Fruit fly (Drosophila melanogaster): ENCODE results near the gene CarT.

Gene CarT

DNA sequence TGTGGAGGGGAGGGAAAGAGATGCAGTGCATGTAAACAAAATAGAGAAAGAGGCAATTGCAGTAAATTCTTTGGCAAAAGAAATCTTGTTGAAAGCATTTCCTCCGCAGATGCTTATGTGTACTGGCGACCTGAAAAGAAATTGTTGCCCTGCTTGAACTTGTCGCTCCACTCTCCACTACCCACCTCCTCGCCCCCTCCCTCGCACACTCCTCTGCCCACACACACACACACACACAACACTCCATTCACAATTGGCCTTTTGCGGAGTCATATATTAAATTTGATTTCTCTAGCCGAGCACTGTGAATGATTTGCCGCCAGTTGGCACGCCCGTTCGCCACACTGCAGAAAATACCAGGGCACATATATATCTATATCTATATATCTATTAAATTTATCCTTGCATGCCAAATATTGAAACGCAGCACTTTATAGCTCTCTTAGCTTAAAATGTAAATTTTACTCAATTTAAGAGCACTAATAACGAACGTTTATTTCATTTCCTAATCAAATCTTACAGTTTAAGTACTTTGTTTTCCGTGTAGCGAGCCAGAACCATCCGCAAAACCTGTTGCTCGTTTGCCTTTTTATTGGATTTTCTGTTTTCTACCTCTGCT, 28.9 kb upstream of the CarT start (continued):
- peak; percentile 66 for TF ChIP-seq CG9727 (GFP tag; optimal IDR thresholded peaks at IDR 0.05)
- TF ChIP-seq CG42726 (GFP tag; IDR thresholded peaks at IDR 0.05; ENCODE audit: partially characterized antibody) = no peak
- no peak for TF ChIP-seq Elba2 (GFP tag; optimal IDR thresholded peaks at IDR 0.05)
- TF ChIP-seq wor (GFP tag; IDR thresholded peaks at IDR 0.05) = no peak
- no peak for TF ChIP-seq cad (GFP tag; optimal IDR thresholded peaks at IDR 0.05)
- peak; percentile 64 for TF ChIP-seq CG12659 (GFP tag; optimal IDR thresholded peaks at IDR 0.05)
- TF ChIP-seq CG10321 (GFP tag; IDR thresholded peaks at IDR 0.05) = no peak
- TF ChIP-seq H2.0 (GFP tag; IDR thresholded peaks at IDR 0.05) = peak; percentile 29; the same call in 1 of the 2 replicates
- TF ChIP-seq Kr (GFP tag; optimal IDR thresholded peaks at IDR 0.05) = no peak
- TF ChIP-seq hbn (GFP tag; IDR thresholded peaks at IDR 0.05; ENCODE audit: partially characterized antibody) = no peak
- peak; percentile 19 for TF ChIP-seq CG7987 (GFP tag; optimal IDR thresholded peaks at IDR 0.05)
- no peak for TF ChIP-seq kni (GFP tag; optimal IDR thresholded peaks at IDR 0.05)
- peak; percentile 56 for TF ChIP-seq Mad (GFP tag; optimal IDR thresholded peaks at IDR 0.05)
- no peak for TF ChIP-seq gsb-n (tag; optimal IDR thresholded peaks at IDR 0.05)
- TF ChIP-seq amos (GFP tag; IDR thresholded peaks at IDR 0.05; ENCODE audit: partially characterized antibody) = no peak
- TF ChIP-seq CHES-1-like (GFP tag; optimal IDR thresholded peaks at IDR 0.05) = peak; percentile 37
- TF ChIP-seq Rfx (GFP tag; IDR thresholded peaks at IDR 0.05) = peak; percentile 91
- TF ChIP-seq CG34422 (GFP tag; IDR thresholded peaks at IDR 0.05) = peak; percentile 64; the same call in 2 of the 3 replicates
- no peak for TF ChIP-seq hkb (optimal IDR thresholded peaks at IDR 0.05)
- TF ChIP-seq hkb (GFP tag; IDR thresholded peaks at IDR 0.05) = peak; percentile 69
- TF ChIP-seq Doc3 (GFP tag; IDR thresholded peaks at IDR 0.05; ENCODE audit: partially characterized antibody) = no peak
- TF ChIP-seq Xbp1 (GFP tag; optimal IDR thresholded peaks at IDR 0.05) = peak; percentile 45
- TF ChIP-seq Atf3 (GFP tag; optimal IDR thresholded peaks at IDR 0.05) = no peak
- no peak for TF ChIP-seq CTCF (GFP tag; optimal IDR thresholded peaks at IDR 0.05)
- TF ChIP-seq dysf (GFP tag; IDR thresholded peaks at IDR 0.05) = peak; percentile 89
- TF ChIP-seq CG15514 (GFP tag; optimal IDR thresholded peaks at IDR 0.05) = peak; percentile 80
- TF ChIP-seq CG9437 (GFP tag; optimal IDR thresholded peaks at IDR 0.05) = no peak
- TF ChIP-seq CG13775 (GFP tag; optimal IDR thresholded peaks at IDR 0.05) = peak; percentile 61
- TF ChIP-seq grau (tag; optimal IDR thresholded peaks at IDR 0.05) = peak; percentile 74
- TF ChIP-seq knrl (GFP tag; IDR thresholded peaks at IDR 0.05; ENCODE audit: partially characterized antibody) = no peak
- 0 out of 3 replicates have a peak, but pooled peaks have one; percentile 47 for TF ChIP-seq CG3726 (GFP tag; IDR thresholded peaks at IDR 0.05)
- TF ChIP-seq CG30403 (GFP tag; optimal IDR thresholded peaks at IDR 0.05) = peak; percentile 66
- TF ChIP-seq CG2202 (tag; optimal IDR thresholded peaks at IDR 0.05) = no peak
- TF ChIP-seq Nf-YB (GFP tag; optimal IDR thresholded peaks at IDR 0.05) = peak; percentile 5
- peak; percentile 67 for TF ChIP-seq HHEX (GFP tag; optimal IDR thresholded peaks at IDR 0.05)
- peak; percentile 46 for TF ChIP-seq crc (GFP tag; optimal IDR thresholded peaks at IDR 0.05)
- no peak for TF ChIP-seq CG17186 (GFP tag; optimal IDR thresholded peaks at IDR 0.05)
- TF ChIP-seq Tbp (GFP tag; optimal IDR thresholded peaks at IDR 0.05) = no peak
- TF ChIP-seq CG7271 (tag; optimal IDR thresholded peaks at IDR 0.05) = no peak
- TF ChIP-seq Mrtf (GFP tag; IDR thresholded peaks at IDR 0.05) = peak; percentile 56
- TF ChIP-seq CG34376 (GFP tag; optimal IDR thresholded peaks at IDR 0.05) = peak; percentile 40
- TF ChIP-seq CG12391 (tag; optimal IDR thresholded peaks at IDR 0.05) = peak; percentile 57
- TF ChIP-seq NfI (GFP tag; optimal IDR thresholded peaks at IDR 0.05) = peak; percentile 67
- peak; percentile 54 for TF ChIP-seq CG13424 (tag; optimal IDR thresholded peaks at IDR 0.05)
- peak; percentile 45 for TF ChIP-seq CG18476 (GFP tag; optimal IDR thresholded peaks at IDR 0.05)
- TF ChIP-seq Rx (GFP tag; IDR thresholded peaks at IDR 0.05) = 0 out of 2 replicates have a peak, but pooled peaks have one; percentile 33
- no peak for TF ChIP-seq grn (GFP tag; optimal IDR thresholded peaks at IDR 0.05)
- peak; percentile 36 for TF ChIP-seq Ets97D (GFP tag; optimal IDR thresholded peaks at IDR 0.05)
- peak; percentile 50 for TF ChIP-seq az2 (GFP tag; optimal IDR thresholded peaks at IDR 0.05)
- no peak for TF ChIP-seq CG3838 (GFP tag; optimal IDR thresholded peaks at IDR 0.05)
